Worm (Caenorhabditis elegans) whole organism, L4 larva: ENCODE results near the gene Y73C8B.5.

Experiments used
- D1046.2 ChIP-seq: fragments of 200-800 bp; sonication (Bioruptor generic); IDR thresholded peaks from 2 replicates; pipeline ENCODE4 v1.3.6; 2022; ENCODE audit warnings: missing genetic modification characterization, missing compliant biosample characterization
- F44E2.7 ChIP-seq: fragments of 200-800 bp; sonication (Bioruptor generic); IDR thresholded peaks from 2 replicates; pipeline ENCODE4 v2.1.2; 2022; ENCODE audit warnings: missing genetic modification characterization, missing compliant biosample characterization
- R02D3.7 ChIP-seq: fragments of 150-350 bp; sonication (generic microtip); optimal IDR thresholded peaks from 3 replicates; lab custom pipeline; 2014; ENCODE audit warnings: missing biosample characterization, missing genetic modification characterization
- Y48G9A.11 ChIP-seq: fragments of 200-800 bp; sonication (Bioruptor generic); IDR thresholded peaks from 2 replicates; pipeline ENCODE4 v1.3.6; 2022; ENCODE audit warnings: missing genetic modification reagents, missing genetic modification characterization, missing compliant biosample characterization
- Y5F2A.4 ChIP-seq: fragments of 200-800 bp; sonication (Bioruptor generic); optimal IDR thresholded peaks from 2 replicates; lab custom pipeline; 2018; ENCODE audit warnings: mild to moderate bottlenecking, missing genetic modification characterization, missing compliant biosample characterization
- aly-2 ChIP-seq: sonication (generic microtip); optimal IDR thresholded peaks from 2 replicates; lab custom pipeline; 2018; ENCODE audit warnings: missing biosample characterization, missing genetic modification characterization
- arid-1 ChIP-seq: fragments of 200-800 bp; sonication (Bioruptor generic); conservative IDR thresholded peaks from 2 replicates; pipeline ENCODE4 v1.3.6; 2022; ENCODE audit warnings: missing genetic modification reagents, missing genetic modification characterization, missing compliant biosample characterization
- attf-4 ChIP-seq: sonication (generic microtip); optimal IDR thresholded peaks from 3 replicates; lab custom pipeline; 2017; ENCODE audit warnings: missing biosample characterization, missing genetic modification characterization
- ceh-20 ChIP-seq: fragments of 200-800 bp; sonication (Bioruptor generic); IDR thresholded peaks from 2 replicates; pipeline ENCODE4 v1.3.6; 2022; ENCODE audit warnings: missing genetic modification reagents, missing genetic modification characterization, missing compliant biosample characterization
- cey-2 ChIP-seq: sonication (generic microtip); optimal IDR thresholded peaks from 3 replicates; lab custom pipeline; 2017; ENCODE audit warnings: missing genetic modification characterization, mild to moderate bottlenecking, missing compliant biosample characterization, antibody characterized with exemption, borderline replicate concordance; ENCODE audit not compliant: insufficient read depth
- daf-12 ChIP-seq: fragments of 150-350 bp; optimal IDR thresholded peaks from 2 replicates; lab custom pipeline; 2014; ENCODE audit warnings: missing biosample characterization, missing genetic modification reagents, missing genetic modification characterization
- daf-19 ChIP-seq: fragments of 200-800 bp; sonication (Bioruptor generic); conservative IDR thresholded peaks from 2 replicates; pipeline ENCODE4 v1.3.6; 2022; ENCODE audit warnings: missing genetic modification characterization, missing compliant biosample characterization
- daf-8 ChIP-seq: fragments of 200-800 bp; sonication (Bioruptor generic); IDR thresholded peaks from 2 replicates; pipeline ENCODE4 v1.3.6; 2022; ENCODE audit warnings: missing genetic modification characterization, missing compliant biosample characterization
- dmd-6 ChIP-seq: fragments of 200-800 bp; sonication (Bioruptor generic); IDR thresholded peaks from 2 replicates; pipeline ENCODE4 v1.3.6; 2022; ENCODE audit warnings: missing genetic modification reagents, missing genetic modification characterization, missing compliant biosample characterization
- dmd-8 ChIP-seq: fragments of 200-800 bp; sonication (Bioruptor generic); IDR thresholded peaks from 2 replicates; pipeline ENCODE4 v1.3.6; 2022; ENCODE audit warnings: missing genetic modification characterization, missing compliant biosample characterization
- dpl-1 ChIP-seq: fragments of 150-350 bp; optimal IDR thresholded peaks from 2 replicates; lab custom pipeline; 2014; ENCODE audit warnings: missing biosample characterization, missing genetic modification reagents, missing genetic modification characterization
- duxl-1 ChIP-seq: sonication (generic microtip); optimal IDR thresholded peaks from 2 replicates; lab custom pipeline; 2016; ENCODE audit warnings: mild to moderate bottlenecking, missing genetic modification characterization, moderate library complexity, missing compliant biosample characterization; ENCODE audit not compliant: poor library complexity
- egl-43 ChIP-seq: fragments of 200-800 bp; sonication (Bioruptor generic); IDR thresholded peaks from 2 replicates; pipeline ENCODE4 v1.3.6; 2022; ENCODE audit warnings: missing genetic modification reagents, missing genetic modification characterization, missing compliant biosample characterization
- fkh-10 ChIP-seq: fragments of 150-350 bp; optimal IDR thresholded peaks from 2 replicates; lab custom pipeline; 2014; ENCODE audit warnings: missing biosample characterization, missing genetic modification reagents, missing genetic modification characterization
- gei-8 ChIP-seq: fragments of 200-800 bp; sonication (Bioruptor generic); optimal IDR thresholded peaks from 2 replicates; lab custom pipeline; 2018; ENCODE audit warnings: mild to moderate bottlenecking, missing genetic modification characterization, missing compliant biosample characterization
- hlh-30 ChIP-seq: sonication (generic microtip); optimal IDR thresholded peaks from 2 replicates; lab custom pipeline; 2017; ENCODE audit warnings: antibody characterized with exemption, mild to moderate bottlenecking, missing genetic modification characterization, missing compliant biosample characterization; ENCODE audit not compliant: insufficient read depth
- hmg-1.1 ChIP-seq: fragments of 200-800 bp; sonication (Bioruptor generic); IDR thresholded peaks from 2 replicates; pipeline ENCODE4 v1.3.6; 2022; ENCODE audit warnings: missing genetic modification reagents, missing genetic modification characterization, missing compliant biosample characterization
- lir-3 ChIP-seq: sonication (generic microtip); optimal IDR thresholded peaks from 2 replicates; lab custom pipeline; 2016; ENCODE audit warnings: mild to moderate bottlenecking, missing genetic modification characterization, missing compliant biosample characterization
- lsy-2 ChIP-seq, 2 experiments: fragments of 150-350 bp in 1 of 2; sonication (generic microtip) in 1 of 2; optimal IDR thresholded peaks; 2 replicates each; lab custom pipeline; 2014 to 2017; ENCODE audit warnings: missing biosample characterization in 2 of 2, missing genetic modification characterization in 2 of 2
- madf-5 ChIP-seq, 2 experiments: fragments of 200-800 bp; sonication (Bioruptor generic); IDR thresholded peaks; 2 replicates each; pipeline ENCODE4 v1.3.6; 2022; ENCODE audit warnings: missing compliant biosample characterization in 2 of 2, missing genetic modification characterization in 2 of 2
- mdl-1 ChIP-seq, 2 experiments: fragments of 150-350 bp in 1 of 2; sonication (generic microtip) in 1 of 2; optimal IDR thresholded peaks; 2 replicates each; lab custom pipeline; 2014 to 2017; ENCODE audit warnings: missing biosample characterization in 2 of 2, missing genetic modification characterization in 2 of 2
- mxl-3 ChIP-seq: fragments of 200-800 bp; sonication (Bioruptor generic); optimal IDR thresholded peaks from 2 replicates; lab custom pipeline; 2018; ENCODE audit warnings: mild to moderate bottlenecking, missing genetic modification characterization, missing compliant biosample characterization
- nhr-10 ChIP-seq: fragments of 150-350 bp; optimal IDR thresholded peaks from 2 replicates; lab custom pipeline; 2014; ENCODE audit warnings: missing biosample characterization, missing genetic modification characterization
- nhr-102 ChIP-seq: sonication (generic microtip); optimal IDR thresholded peaks from 2 replicates; lab custom pipeline; 2016; ENCODE audit warnings: mild to moderate bottlenecking, missing genetic modification characterization, moderate library complexity, missing compliant biosample characterization
- nhr-237 ChIP-seq: sonication (generic microtip); optimal IDR thresholded peaks from 2 replicates; lab custom pipeline; 2017; ENCODE audit warnings: missing biosample characterization, missing genetic modification characterization
- nhr-42 ChIP-seq: fragments of 200-800 bp; sonication (Bioruptor generic); IDR thresholded peaks from 2 replicates; pipeline ENCODE4 v1.3.6; 2022; ENCODE audit warnings: missing genetic modification characterization, missing compliant biosample characterization
- nhr-48 ChIP-seq: sonication (generic microtip); optimal IDR thresholded peaks from 2 replicates; lab custom pipeline; 2016; ENCODE audit warnings: mild to moderate bottlenecking, missing genetic modification characterization, missing compliant biosample characterization
- pqm-1 ChIP-seq: sonication (generic microtip); optimal IDR thresholded peaks from 2 replicates; lab custom pipeline; 2017; ENCODE audit warnings: missing biosample characterization, missing genetic modification characterization
- set-16 ChIP-seq: fragments of 200-800 bp; sonication (Bioruptor generic); IDR thresholded peaks from 2 replicates; pipeline ENCODE4 v1.3.6; 2022; ENCODE audit warnings: missing genetic modification reagents, missing genetic modification characterization, missing compliant biosample characterization
- skn-1 ChIP-seq: fragments of 150-350 bp; optimal IDR thresholded peaks from 2 replicates; lab custom pipeline; 2014; ENCODE audit warnings: missing biosample characterization, missing genetic modification characterization
- tag-97 ChIP-seq: fragments of 200-800 bp; sonication (Bioruptor generic); IDR thresholded peaks from 2 replicates; pipeline ENCODE4 v1.3.6; 2022; ENCODE audit warnings: missing genetic modification characterization, missing compliant biosample characterization
- tra-1 ChIP-seq: fragments of 200-800 bp; sonication (Bioruptor generic); IDR thresholded peaks from 2 replicates; pipeline ENCODE4 v1.3.6; 2022; ENCODE audit warnings: missing genetic modification reagents, missing genetic modification characterization, missing compliant biosample characterization
- unc-62 ChIP-seq, 3 experiments: fragments of 150-350 bp in 1 of 3; sonication (generic microtip); optimal IDR thresholded peaks in 2 of 3; peaks in 1 of 3; 1 replicate in 1 of 3; 2 replicates in 2 of 3; lab custom pipeline; 2014 to 2017; ENCODE audit warnings: missing biosample characterization in 3 of 3, missing genetic modification characterization in 3 of 3, missing genetic modification reagents in 3 of 3, missing genotype in 1 of 3
- vab-7 ChIP-seq: fragments of 200-800 bp; sonication (Bioruptor generic); IDR thresholded peaks from 2 replicates; pipeline ENCODE4 v1.3.6; 2022; ENCODE audit warnings: missing genetic modification reagents, missing genetic modification characterization, missing compliant biosample characterization
- zag-1 ChIP-seq: fragments of 150-350 bp; optimal IDR thresholded peaks from 2 replicates; lab custom pipeline; 2014; ENCODE audit warnings: missing biosample characterization, missing genetic modification characterization
- zfp-2 ChIP-seq: sonication (generic microtip); optimal IDR thresholded peaks from 2 replicates; lab custom pipeline; 2016; ENCODE audit warnings: mild to moderate bottlenecking, missing genetic modification characterization, missing compliant biosample characterization
- ztf-11 ChIP-seq: fragments of 150-350 bp; optimal IDR thresholded peaks from 2 replicates; lab custom pipeline; 2014; ENCODE audit warnings: missing biosample characterization, missing genetic modification characterization

Y73C8B.5 gene

DNA sequence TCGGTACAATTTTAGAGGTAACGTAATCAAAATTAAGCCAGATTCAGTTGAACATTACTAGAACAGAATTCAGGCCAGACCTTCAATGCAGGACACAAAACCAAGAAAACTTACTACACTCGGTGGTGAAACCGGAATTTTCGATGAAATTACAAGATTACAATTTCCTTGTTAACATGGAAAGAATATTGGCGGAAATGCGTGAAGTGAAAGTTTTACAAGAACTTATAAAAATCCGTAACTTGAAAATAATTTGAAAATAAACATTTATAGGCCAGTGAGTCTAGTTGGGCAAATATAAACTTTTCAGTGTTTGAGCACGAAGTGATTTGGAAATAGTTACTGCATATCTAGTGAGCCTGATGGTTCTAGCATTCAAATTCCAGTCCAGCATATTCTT is 37.8 kb downstream of the Y73C8B.5 start, which contains the start of gene K08D9.6:
K08D9.6 (minus strand) TSS at position 101 of the 400 bp plus-strand sequence.
- TF ChIP-seq ztf-11 (tag; lab: Kevin White, UChicago): no peak
- TF ChIP-seq set-16 (GFP tag; lab: Robert Waterston, UW): no peak
- no peak for TF ChIP-seq dmd-6
- TF ChIP-seq daf-19: no peak
- no peak for TF ChIP-seq nhr-10 (tag; lab: Kevin White, UChicago)
- TF ChIP-seq daf-12: no peak
- TF ChIP-seq gei-8 (GFP tag; lab: Kevin White, UChicago): no peak
- no peak for TF ChIP-seq tra-1 (GFP tag; lab: Robert Waterston, UW)
- no peak for TF ChIP-seq mdl-1 (tag; optimal IDR thresholded peaks at IDR 0.05; lab: Kevin White, UChicago)
- TF ChIP-seq F44E2.7 (GFP tag; lab: Robert Waterston, UW): no peak
- TF ChIP-seq attf-4 (tag; lab: Kevin White, UChicago): no peak
- no peak for TF ChIP-seq zag-1
- no peak for TF ChIP-seq dmd-8 (GFP tag; lab: Robert Waterston, UW)
- TF ChIP-seq nhr-237 (tag; lab: Kevin White, UChicago): no peak
- TF ChIP-seq R02D3.7 (tag; lab: Kevin White, UChicago): no peak
- TF ChIP-seq hmg-1.1 (GFP tag; lab: Robert Waterston, UW): no peak
- TF ChIP-seq nhr-102: no peak
- no peak for TF ChIP-seq aly-2 (tag; lab: Kevin White, UChicago)
- no peak for TF ChIP-seq Y48G9A.11 (GFP tag; lab: Robert Waterston, UW)
- TF ChIP-seq nhr-48 (tag; lab: Kevin White, UChicago): no peak
- TF ChIP-seq, all 104 proteins: peak for 0

DNA sequence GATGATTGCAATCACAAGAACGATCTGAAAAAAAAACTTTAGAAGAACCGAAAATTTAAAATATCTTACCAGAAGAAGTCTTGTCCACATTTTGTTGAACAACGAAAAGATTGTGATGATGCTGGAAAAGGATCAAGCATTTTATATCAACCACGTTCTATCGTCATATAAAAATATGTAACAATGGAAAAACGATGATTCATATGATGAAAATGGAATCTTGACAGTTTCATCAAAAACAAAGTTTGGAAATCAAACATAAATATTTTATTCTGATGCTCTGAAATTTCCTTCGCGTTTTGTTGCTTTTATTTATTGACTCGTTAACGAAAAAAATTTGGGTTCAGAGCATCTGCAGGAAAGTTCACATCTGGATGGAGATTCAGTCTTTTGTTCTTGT is 39.5 kb downstream of the Y73C8B.5 start, which contains the start of the genes K08D9.9 and str-16:
K08D9.9 (minus strand) TSS at position 101 of the 400 bp plus-strand sequence.
str-16 (plus strand) TSS at position 266 of the 400 bp plus-strand sequence.
- TF ChIP-seq dpl-1: no peak
- no peak for TF ChIP-seq unc-62 (GFP tag; optimal IDR thresholded peaks at IDR 0.05 in 1 of 2; lab: Kevin White, UChicago)
- TF ChIP-seq unc-62 (tag; optimal IDR thresholded peaks at IDR 0.05; lab: Kevin White, UChicago): no peak
- no peak for TF ChIP-seq D1046.2
- TF ChIP-seq duxl-1 (tag; lab: Kevin White, UChicago): no peak
- no peak for TF ChIP-seq lsy-2 (tag; optimal IDR thresholded peaks at IDR 0.05; lab: Kevin White, UChicago)
- no peak for TF ChIP-seq fkh-10 (GFP tag; lab: Kevin White, UChicago)
- no peak for TF ChIP-seq madf-5 (GFP tag; IDR thresholded peaks at IDR 0.05; lab: Robert Waterston, UW)
- TF ChIP-seq daf-19: no peak
- TF ChIP-seq daf-8: no peak
- TF ChIP-seq zfp-2 (tag; lab: Kevin White, UChicago): no peak
- no peak for TF ChIP-seq skn-1 (tag; lab: Kevin White, UChicago)
- no peak for TF ChIP-seq daf-12
- TF ChIP-seq nhr-48 (tag; lab: Kevin White, UChicago): no peak
- TF ChIP-seq cey-2: no peak
- TF ChIP-seq, all 104 proteins: peak for 0

DNA sequence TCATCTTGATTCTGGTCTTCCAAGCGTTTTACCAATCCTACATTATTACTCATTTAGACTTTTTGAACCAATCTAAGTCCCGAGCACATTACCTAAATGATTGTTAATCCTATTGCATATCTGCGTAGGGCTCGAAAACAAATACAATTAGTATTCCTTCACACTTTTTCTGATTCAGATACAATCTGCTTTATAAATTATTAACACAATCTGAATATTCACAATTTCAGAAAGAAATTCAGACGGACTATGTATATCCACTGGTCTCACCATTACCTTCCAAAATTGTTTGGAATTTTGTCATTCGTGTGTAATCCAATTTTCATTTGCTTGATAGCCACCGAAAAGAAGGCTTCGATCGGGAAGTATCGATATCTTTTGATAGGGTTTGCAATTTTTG is 44.1 kb downstream of the Y73C8B.5 start, which contains the start of gene srj-11:
srj-11 (plus strand) TSS at position 250 of the 400 bp plus-strand sequence.
- TF ChIP-seq unc-62 (GFP tag; optimal IDR thresholded peaks at IDR 0.05 in 1 of 2; lab: Kevin White, UChicago) (peak in 1 of 2 experiments; percentile 95), unc-62 (tag; optimal IDR thresholded peaks at IDR 0.05; lab: Kevin White, UChicago) (no peak), R02D3.7 (tag; lab: Kevin White, UChicago) (no peak)

DNA sequence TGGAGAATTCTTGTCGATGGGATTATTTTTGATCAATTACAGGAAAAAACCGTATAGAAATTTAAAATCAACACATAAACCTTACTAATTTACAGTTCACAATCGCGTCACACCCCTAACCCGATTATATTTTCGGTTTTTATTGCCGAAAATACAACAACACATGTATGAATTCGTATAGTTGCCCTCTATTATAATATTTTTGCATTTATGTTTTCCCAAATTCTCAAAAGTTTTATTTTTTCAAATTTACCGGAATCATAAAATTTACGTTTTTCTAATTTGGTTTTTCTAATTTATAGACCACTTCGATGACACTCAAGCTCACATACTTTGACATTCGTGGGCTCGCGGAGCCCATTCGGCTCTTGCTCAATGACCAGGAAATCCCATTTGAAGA is 45.9 kb downstream of the Y73C8B.5 start, which contains the start of gene gst-23:
gst-23 (plus strand) TSS at position 301 of the 400 bp plus-strand sequence.
- no peak for TF ChIP-seq nhr-42 (GFP tag; lab: Robert Waterston, UW)
- TF ChIP-seq arid-1 (GFP tag; lab: Robert Waterston, UW): no peak
- TF ChIP-seq tag-97 (GFP tag; lab: Robert Waterston, UW): no peak
- no peak for TF ChIP-seq ceh-20 (GFP tag; lab: Robert Waterston, UW)
- no peak for TF ChIP-seq lir-3 (tag; lab: Kevin White, UChicago)
- no peak for TF ChIP-seq egl-43
- no peak for TF ChIP-seq hlh-30 (tag; lab: Kevin White, UChicago)
- TF ChIP-seq Y5F2A.4: no peak
- TF ChIP-seq pqm-1: no peak
- TF ChIP-seq vab-7: no peak
- TF ChIP-seq mxl-3: no peak
